Worm (Caenorhabditis elegans) whole organism, young adult: ENCODE results near the gene W09G12.7.

ENCODE experiments used
- B0019.2 ChIP-seq: fragments of 200-800 bp; sonication (Bioruptor generic); conservative IDR thresholded peaks from 2 replicates; pipeline ENCODE4 v1.3.6; 2022; ENCODE audit warnings: missing genetic modification reagents, missing genetic modification characterization, missing compliant biosample characterization
- F33H1.4 ChIP-seq: fragments of 200-800 bp; sonication (Bioruptor generic); IDR thresholded peaks from 2 replicates; pipeline ENCODE4 v1.3.6; 2022; ENCODE audit warnings: missing genetic modification reagents, missing genetic modification characterization, missing compliant biosample characterization
- F55B11.4 ChIP-seq: sonication (generic microtip); optimal IDR thresholded peaks from 2 replicates; lab custom pipeline; 2016; ENCODE audit warnings: missing compliant biosample characterization, missing genetic modification characterization, borderline replicate concordance; ENCODE audit not compliant: insufficient read depth
- F57A8.1 ChIP-seq: fragments of 200-800 bp; sonication (Bioruptor generic); optimal IDR thresholded peaks from 2 replicates; lab custom pipeline; 2018; ENCODE audit warnings: mild to moderate bottlenecking, missing genetic modification characterization, moderate library complexity, missing compliant biosample characterization
- T26A5.8 ChIP-seq: sonication (generic microtip); optimal IDR thresholded peaks from 2 replicates; lab custom pipeline; 2016; ENCODE audit warnings: missing genetic modification characterization, missing compliant biosample characterization
- ZK185.1 ChIP-seq: sonication (generic microtip); optimal IDR thresholded peaks from 2 replicates; lab custom pipeline; 2016; ENCODE audit warnings: mild to moderate bottlenecking, missing genetic modification characterization, missing compliant biosample characterization; ENCODE audit not compliant: poor library complexity, severe bottlenecking
- akir-1 ChIP-seq: fragments of 200-800 bp; sonication (Bioruptor generic); optimal IDR thresholded peaks from 2 replicates; lab custom pipeline; 2018; ENCODE audit warnings: mild to moderate bottlenecking, missing genetic modification characterization, moderate library complexity, missing compliant biosample characterization
- attf-5 ChIP-seq: fragments of 200-800 bp; sonication (Bioruptor generic); optimal IDR thresholded peaks from 2 replicates; lab custom pipeline; 2018; ENCODE audit warnings: mild to moderate bottlenecking, missing genetic modification characterization, missing compliant biosample characterization
- cebp-2 ChIP-seq: fragments of 200-800 bp; sonication (Bioruptor generic); IDR thresholded peaks from 2 replicates; pipeline ENCODE4 v1.3.6; 2022; ENCODE audit warnings: missing genetic modification characterization, missing compliant biosample characterization
- ceh-40 ChIP-seq: fragments of 200-800 bp; sonication (Bioruptor generic); IDR thresholded peaks from 2 replicates; pipeline ENCODE4 v1.3.6; 2022; ENCODE audit warnings: missing genetic modification characterization, missing compliant biosample characterization
- ceh-91 ChIP-seq: fragments of 200-800 bp; sonication (Bioruptor generic); IDR thresholded peaks from 2 replicates; pipeline ENCODE4 v1.3.6; 2022; ENCODE audit warnings: missing genetic modification reagents, missing genetic modification characterization, missing compliant biosample characterization
- dpff-1 ChIP-seq: sonication (generic microtip); optimal IDR thresholded peaks from 2 replicates; lab custom pipeline; 2017; ENCODE audit warnings: mild to moderate bottlenecking, missing genetic modification characterization, missing compliant biosample characterization
- dpl-1 ChIP-seq: fragments of 150-350 bp; optimal IDR thresholded peaks from 2 replicates; lab custom pipeline; 2014; ENCODE audit warnings: missing biosample characterization, missing genetic modification reagents, missing genetic modification characterization
- efl-1 ChIP-seq: fragments of 150-350 bp; optimal IDR thresholded peaks from 2 replicates; lab custom pipeline; 2014; ENCODE audit warnings: missing biosample characterization, missing genetic modification reagents, missing genetic modification characterization
- egrh-3 ChIP-seq: fragments of 200-800 bp; sonication (Bioruptor generic); IDR thresholded peaks from 2 replicates; pipeline ENCODE4 v1.3.6; 2022; ENCODE audit warnings: missing genetic modification reagents, missing genetic modification characterization, missing compliant biosample characterization
- hlh-26 ChIP-seq: fragments of 200-800 bp; sonication (Bioruptor generic); conservative IDR thresholded peaks from 2 replicates; pipeline ENCODE4 v1.3.6; 2022; ENCODE audit warnings: missing genetic modification reagents, missing genetic modification characterization, missing compliant biosample characterization
- hmg-20 ChIP-seq: fragments of 200-800 bp; sonication (Bioruptor generic); IDR thresholded peaks from 2 replicates; pipeline ENCODE4 v1.3.6; 2022; ENCODE audit warnings: missing genetic modification reagents, missing genetic modification characterization, missing compliant biosample characterization
- hsf-1 ChIP-seq: fragments of 200-800 bp; sonication (Bioruptor generic); IDR thresholded peaks from 2 replicates; pipeline ENCODE4 v1.3.6; 2022; ENCODE audit warnings: missing genetic modification reagents, missing genetic modification characterization, missing compliant biosample characterization
- let-526 ChIP-seq: fragments of 200-800 bp; sonication (Bioruptor generic); IDR thresholded peaks from 2 replicates; pipeline ENCODE4 v1.3.6; 2022; ENCODE audit warnings: missing genetic modification reagents, missing genetic modification characterization, missing compliant biosample characterization
- lir-1 ChIP-seq: fragments of 200-800 bp; sonication (Bioruptor generic); conservative IDR thresholded peaks from 2 replicates; pipeline ENCODE4 v1.3.6; 2022; ENCODE audit warnings: missing genetic modification reagents, missing genetic modification characterization, missing compliant biosample characterization
- lsl-1 ChIP-seq: fragments of 200-800 bp; sonication (Bioruptor generic); optimal IDR thresholded peaks from 2 replicates; lab custom pipeline; 2018; ENCODE audit warnings: mild to moderate bottlenecking, missing genetic modification characterization, moderate library complexity, missing compliant biosample characterization
- madf-6 ChIP-seq: fragments of 200-800 bp; sonication (Bioruptor generic); IDR thresholded peaks from 2 replicates; pipeline ENCODE4 v1.3.6; 2022; ENCODE audit warnings: missing genetic modification reagents, missing genetic modification characterization, missing compliant biosample characterization
- madf-8 ChIP-seq: fragments of 200-800 bp; sonication (Bioruptor generic); conservative IDR thresholded peaks from 2 replicates; pipeline ENCODE4 v1.3.6; 2022; ENCODE audit warnings: missing genetic modification reagents, missing genetic modification characterization, missing compliant biosample characterization
- mcd-1 ChIP-seq: fragments of 200-800 bp; sonication (Bioruptor generic); IDR thresholded peaks from 2 replicates; pipeline ENCODE4 v1.3.6; 2022; ENCODE audit warnings: missing genetic modification reagents, missing genetic modification characterization, missing compliant biosample characterization
- nfya-2 ChIP-seq: fragments of 200-800 bp; sonication (Bioruptor generic); IDR thresholded peaks from 2 replicates; pipeline ENCODE4 v1.3.6; 2022; ENCODE audit warnings: missing genetic modification reagents, missing genetic modification characterization, missing compliant biosample characterization
- nhr-90 ChIP-seq: sonication (generic microtip); optimal IDR thresholded peaks from 2 replicates; lab custom pipeline; 2016; ENCODE audit warnings: missing genotype, mild to moderate bottlenecking, missing genetic modification characterization, missing compliant biosample characterization
- rcor-1 ChIP-seq: fragments of 200-800 bp; sonication (Bioruptor generic); IDR thresholded peaks from 2 replicates; pipeline ENCODE4 v1.3.6; 2022; ENCODE audit warnings: missing genetic modification reagents, missing genetic modification characterization, missing compliant biosample characterization
- rpc-1 ChIP-seq, 2 experiments: fragments of 150-350 bp in 1 of 2; sonication (generic microtip) in 1 of 2; optimal IDR thresholded peaks; 2 replicates each; lab custom pipeline; 2014 to 2018; ENCODE audit warnings: missing biosample characterization in 1 of 2, missing genetic modification characterization in 1 of 2, missing genetic modification reagents in 1 of 2, missing genotype in 1 of 2
- tbp1 ChIP-seq: fragments of 200-800 bp; sonication (Bioruptor generic); optimal IDR thresholded peaks from 2 replicates; lab custom pipeline; 2018; ENCODE audit warnings: mild to moderate bottlenecking, missing genetic modification characterization, missing compliant biosample characterization
- unc-130 ChIP-seq: sonication (generic microtip); optimal IDR thresholded peaks from 2 replicates; lab custom pipeline; 2016; ENCODE audit warnings: missing genetic modification reagents, missing genetic modification characterization, missing compliant biosample characterization
- xnd-1 ChIP-seq: sonication (generic microtip); optimal IDR thresholded peaks from 2 replicates; lab custom pipeline; 2016; ENCODE audit warnings: missing genotype, missing genetic modification reagents, missing genetic modification characterization, missing compliant biosample characterization

Gene W09G12.7

ce11 chrIV:1277067-1277466, 48.2 kb downstream of the W09G12.7 start (continued):
- TF ChIP-seq F33H1.4 (GFP tag; lab: Robert Waterston, UW) (peak; percentile 66), hlh-26 (GFP tag; lab: Robert Waterston, UW) (no peak), let-526 (GFP tag; lab: Robert Waterston, UW) (no peak), dpff-1 (tag; lab: Kevin White, UChicago) (no peak), nhr-90 (tag; lab: Kevin White, UChicago) (no peak), lsl-1 (GFP tag; lab: Kevin White, UChicago) (peak; percentile 91), madf-6 (GFP tag; lab: Robert Waterston, UW) (peak; percentile 90), tbp1 (peak; percentile 33), T26A5.8 (tag; lab: Kevin White, UChicago) (no peak), B0019.2 (GFP tag; lab: Robert Waterston, UW) (peak; percentile 83), nfya-2 (no peak), xnd-1 (peak; percentile 75), F55B11.4 (tag; lab: Kevin White, UChicago) (no peak), rpc-1 (optimal IDR thresholded peaks at IDR 0.05; lab: Kevin White, UChicago) (no peak), rpc-1 (tag; optimal IDR thresholded peaks at IDR 0.05; lab: Kevin White, UChicago) (no peak), efl-1 (GFP tag; lab: Kevin White, UChicago) (peak; percentile 87), hmg-20 (GFP tag; lab: Robert Waterston, UW) (no peak), mcd-1 (peak; percentile 25; the same call in 1 of the 2 replicates), ZK185.1 (no peak), akir-1 (GFP tag; lab: Kevin White, UChicago) (no peak), dpl-1 (peak; percentile 54), hsf-1 (peak; percentile 22; the same call in 1 of the 2 replicates), unc-130 (GFP tag; lab: Kevin White, UChicago) (peak; percentile 55)
- TF ChIP-seq, all 124 proteins: peak for 20

- TF ChIP-seq tbp1 (no peak), ceh-40 (GFP tag; lab: Robert Waterston, UW) (no peak), F57A8.1 (GFP tag; lab: Kevin White, UChicago) (no peak), ceh-91 (GFP tag; lab: Robert Waterston, UW) (no peak), dpff-1 (tag; lab: Kevin White, UChicago) (no peak), egrh-3 (GFP tag; lab: Robert Waterston, UW) (no peak), let-526 (GFP tag; lab: Robert Waterston, UW) (no peak), cebp-2 (GFP tag; lab: Robert Waterston, UW) (no peak), rcor-1 (GFP tag; lab: Robert Waterston, UW) (no peak), attf-5 (GFP tag; lab: Kevin White, UChicago) (no peak), madf-8 (GFP tag; lab: Robert Waterston, UW) (no peak), lir-1 (GFP tag; lab: Robert Waterston, UW) (no peak)
Observed at ce11 chrIV:1278945-1279344, 50.1 kb downstream of the W09G12.7 start.
